Worm (Caenorhabditis elegans) whole organism, young adult: Measurements from ENCODE around the gene F52E1.14.

Experiments
- B0035.1 ChIP-seq: sonication (generic microtip); optimal IDR thresholded peaks from 2 replicates; lab custom pipeline; 2016; ENCODE audit warnings: missing genetic modification characterization, mild to moderate bottlenecking, missing compliant biosample characterization, missing genotype, missing genetic modification reagents
- F10E7.11 ChIP-seq: sonication (generic microtip); optimal IDR thresholded peaks from 2 replicates; lab custom pipeline; 2017; ENCODE audit warnings: mild to moderate bottlenecking, missing genetic modification characterization, moderate library complexity, missing compliant biosample characterization
- F23B12.7 ChIP-seq: sonication (generic microtip); optimal IDR thresholded peaks from 2 replicates; lab custom pipeline; 2017; ENCODE audit warnings: missing genetic modification characterization, mild to moderate bottlenecking, missing compliant biosample characterization, antibody characterized with exemption, moderate library complexity; ENCODE audit not compliant: insufficient read depth
- F33H1.4 ChIP-seq: fragments of 200-800 bp; sonication (Bioruptor generic); IDR thresholded peaks from 2 replicates; pipeline ENCODE4 v1.3.6; 2022; ENCODE audit warnings: missing genetic modification reagents, missing genetic modification characterization, missing compliant biosample characterization
- F37B4.10 ChIP-seq: fragments of 200-800 bp; sonication (Bioruptor generic); IDR thresholded peaks from 2 replicates; pipeline ENCODE4 v1.3.6; 2022; ENCODE audit warnings: missing genetic modification characterization, missing compliant biosample characterization
- F39B2.1 ChIP-seq: fragments of 200-800 bp; sonication (Bioruptor generic); IDR thresholded peaks from 2 replicates; pipeline ENCODE4 v1.3.6; 2022; ENCODE audit warnings: missing genetic modification reagents, missing genetic modification characterization, missing compliant biosample characterization
- T07F8.4 ChIP-seq: sonication (generic microtip); optimal IDR thresholded peaks from 2 replicates; lab custom pipeline; 2016; ENCODE audit warnings: mild to moderate bottlenecking, missing genetic modification characterization, moderate library complexity, missing compliant biosample characterization
- T26A5.8 ChIP-seq: sonication (generic microtip); optimal IDR thresholded peaks from 2 replicates; lab custom pipeline; 2016; ENCODE audit warnings: missing genetic modification characterization, missing compliant biosample characterization
- Y56A3A.18 ChIP-seq: fragments of 200-800 bp; sonication (Bioruptor generic); IDR thresholded peaks from 2 replicates; pipeline ENCODE4 v1.3.6; 2022; ENCODE audit warnings: missing genetic modification reagents, missing genetic modification characterization, missing compliant biosample characterization
- ama-1 ChIP-seq, 3 experiments: fragments of 150-350 bp in 1 of 3; sonication (generic microtip) in 2 of 3; optimal IDR thresholded peaks; 2 replicates each; lab custom pipeline; 2014 to 2018; ENCODE audit warnings: missing biosample characterization in 2 of 3, missing genetic modification characterization in 2 of 3, missing genetic modification reagents in 2 of 3
- athp-1 ChIP-seq: sonication (generic microtip); optimal IDR thresholded peaks from 2 replicates; lab custom pipeline; 2017; ENCODE audit warnings: mild to moderate bottlenecking, missing genetic modification characterization, missing compliant biosample characterization
- bed-2 ChIP-seq: fragments of 200-800 bp; sonication (Bioruptor generic); IDR thresholded peaks from 2 replicates; pipeline ENCODE4 v1.3.6; 2022; ENCODE audit warnings: missing genetic modification reagents, missing genetic modification characterization, missing compliant biosample characterization
- cebp-2 ChIP-seq: fragments of 200-800 bp; sonication (Bioruptor generic); IDR thresholded peaks from 2 replicates; pipeline ENCODE4 v1.3.6; 2022; ENCODE audit warnings: missing genetic modification characterization, missing compliant biosample characterization
- ceh-40 ChIP-seq: fragments of 200-800 bp; sonication (Bioruptor generic); IDR thresholded peaks from 2 replicates; pipeline ENCODE4 v1.3.6; 2022; ENCODE audit warnings: missing genetic modification characterization, missing compliant biosample characterization
- chd-7 ChIP-seq: sonication (generic microtip); optimal IDR thresholded peaks from 2 replicates; lab custom pipeline; 2016; ENCODE audit warnings: mild to moderate bottlenecking, missing genetic modification characterization, moderate library complexity, missing compliant biosample characterization
- dox-1 ChIP-seq: fragments of 200-800 bp; sonication (Bioruptor generic); IDR thresholded peaks from 2 replicates; pipeline ENCODE4 v1.3.6; 2022; ENCODE audit warnings: missing genetic modification reagents, missing genetic modification characterization, missing compliant biosample characterization
- dpl-1 ChIP-seq: fragments of 150-350 bp; optimal IDR thresholded peaks from 2 replicates; lab custom pipeline; 2014; ENCODE audit warnings: missing biosample characterization, missing genetic modification reagents, missing genetic modification characterization
- egl-18 ChIP-seq: fragments of 200-800 bp; sonication (Bioruptor generic); IDR thresholded peaks from 2 replicates; pipeline ENCODE4 v1.3.6; 2022; ENCODE audit warnings: missing genetic modification reagents, missing genetic modification characterization, missing compliant biosample characterization
- ekl-4 ChIP-seq: fragments of 200-800 bp; sonication (Bioruptor generic); IDR thresholded peaks from 2 replicates; pipeline ENCODE4 v1.3.6; 2022; ENCODE audit warnings: missing genetic modification reagents, missing genetic modification characterization, missing compliant biosample characterization
- hmg-1.2 ChIP-seq: fragments of 200-800 bp; sonication (Bioruptor generic); IDR thresholded peaks from 2 replicates; pipeline ENCODE4 v1.3.6; 2022; ENCODE audit warnings: missing genetic modification reagents, missing genetic modification characterization, missing compliant biosample characterization
- lag-1 ChIP-seq: fragments of 200-800 bp; sonication (Bioruptor generic); IDR thresholded peaks from 2 replicates; pipeline ENCODE4 v1.3.6; 2022; ENCODE audit warnings: missing genetic modification reagents, missing genetic modification characterization, missing compliant biosample characterization
- lin-26 ChIP-seq: fragments of 200-800 bp; sonication (Bioruptor generic); IDR thresholded peaks from 2 replicates; pipeline ENCODE4 v1.3.6; 2022; ENCODE audit warnings: missing genetic modification reagents, missing genetic modification characterization, missing compliant biosample characterization
- lir-1 ChIP-seq: fragments of 200-800 bp; sonication (Bioruptor generic); conservative IDR thresholded peaks from 2 replicates; pipeline ENCODE4 v1.3.6; 2022; ENCODE audit warnings: missing genetic modification reagents, missing genetic modification characterization, missing compliant biosample characterization
- lsl-1 ChIP-seq: fragments of 200-800 bp; sonication (Bioruptor generic); optimal IDR thresholded peaks from 2 replicates; lab custom pipeline; 2018; ENCODE audit warnings: mild to moderate bottlenecking, missing genetic modification characterization, moderate library complexity, missing compliant biosample characterization
- lsy-27 ChIP-seq: sonication (generic microtip); optimal IDR thresholded peaks from 2 replicates; lab custom pipeline; 2017; ENCODE audit warnings: missing genetic modification characterization, mild to moderate bottlenecking, missing compliant biosample characterization, antibody characterized with exemption, missing genotype, borderline replicate concordance; ENCODE audit not compliant: insufficient read depth
- madf-10 ChIP-seq: sonication (generic microtip); optimal IDR thresholded peaks from 2 replicates; lab custom pipeline; 2016; ENCODE audit warnings: mild to moderate bottlenecking, missing genetic modification characterization, missing compliant biosample characterization
- mel-28 ChIP-seq: sonication (generic microtip); optimal IDR thresholded peaks from 2 replicates; lab custom pipeline; 2016; ENCODE audit warnings: borderline replicate concordance, mild to moderate bottlenecking, missing genetic modification characterization, missing compliant biosample characterization
- nhr-179 ChIP-seq: sonication (generic microtip); optimal IDR thresholded peaks from 2 replicates; lab custom pipeline; 2016; ENCODE audit warnings: mild to moderate bottlenecking, missing genetic modification characterization, missing compliant biosample characterization
- nhr-27 ChIP-seq: fragments of 200-800 bp; sonication (Bioruptor generic); optimal IDR thresholded peaks from 2 replicates; lab custom pipeline; 2018; ENCODE audit warnings: mild to moderate bottlenecking, missing genetic modification characterization, moderate library complexity, missing compliant biosample characterization
- nhr-80 ChIP-seq: sonication (generic microtip); optimal IDR thresholded peaks from 2 replicates; lab custom pipeline; 2016; ENCODE audit warnings: missing genetic modification characterization, missing compliant biosample characterization
- pha-4 ChIP-seq: fragments of 150-350 bp; sonication (generic microtip); optimal IDR thresholded peaks from 2 replicates; lab custom pipeline; 2014; ENCODE audit warnings: missing biosample characterization, missing genetic modification reagents, missing genetic modification characterization
- rcor-1 ChIP-seq: fragments of 200-800 bp; sonication (Bioruptor generic); IDR thresholded peaks from 2 replicates; pipeline ENCODE4 v1.3.6; 2022; ENCODE audit warnings: missing genetic modification reagents, missing genetic modification characterization, missing compliant biosample characterization
- repo-1 ChIP-seq: sonication (generic microtip); optimal IDR thresholded peaks from 2 replicates; lab custom pipeline; 2017; ENCODE audit warnings: mild to moderate bottlenecking, missing genetic modification characterization, missing compliant biosample characterization
- snpc-1.1 ChIP-seq: sonication (generic microtip); optimal IDR thresholded peaks from 2 replicates; lab custom pipeline; 2017; ENCODE audit warnings: missing genetic modification characterization, mild to moderate bottlenecking, missing compliant biosample characterization, antibody characterized with exemption, moderate library complexity, missing genotype, missing genetic modification reagents; ENCODE audit not compliant: insufficient read depth
- somi-1 ChIP-seq: fragments of 200-800 bp; sonication (Bioruptor generic); optimal IDR thresholded peaks from 2 replicates; lab custom pipeline; 2018; ENCODE audit warnings: mild to moderate bottlenecking, missing genetic modification characterization, missing compliant biosample characterization
- tbp1 ChIP-seq: fragments of 200-800 bp; sonication (Bioruptor generic); optimal IDR thresholded peaks from 2 replicates; lab custom pipeline; 2018; ENCODE audit warnings: mild to moderate bottlenecking, missing genetic modification characterization, missing compliant biosample characterization
- tlf-1 ChIP-seq: fragments of 200-800 bp; sonication (Bioruptor generic); optimal IDR thresholded peaks from 2 replicates; lab custom pipeline; 2018; ENCODE audit warnings: mild to moderate bottlenecking, missing genetic modification characterization, missing compliant biosample characterization
- unc-62 ChIP-seq: fragments of 150-350 bp; optimal IDR thresholded peaks from 2 replicates; lab custom pipeline; 2014; ENCODE audit warnings: missing biosample characterization, missing genetic modification reagents, missing genetic modification characterization
- ztf-18 ChIP-seq: sonication (generic microtip); optimal IDR thresholded peaks from 2 replicates; lab custom pipeline; 2016; ENCODE audit warnings: missing genotype, mild to moderate bottlenecking, missing genetic modification characterization, missing compliant biosample characterization
- ztf-25 ChIP-seq: fragments of 200-800 bp; sonication (Bioruptor generic); IDR thresholded peaks from 2 replicates; pipeline ENCODE4 v1.3.6; 2022; ENCODE audit warnings: missing genetic modification reagents, missing genetic modification characterization, missing compliant biosample characterization

Gene F52E1.14

DNA sequence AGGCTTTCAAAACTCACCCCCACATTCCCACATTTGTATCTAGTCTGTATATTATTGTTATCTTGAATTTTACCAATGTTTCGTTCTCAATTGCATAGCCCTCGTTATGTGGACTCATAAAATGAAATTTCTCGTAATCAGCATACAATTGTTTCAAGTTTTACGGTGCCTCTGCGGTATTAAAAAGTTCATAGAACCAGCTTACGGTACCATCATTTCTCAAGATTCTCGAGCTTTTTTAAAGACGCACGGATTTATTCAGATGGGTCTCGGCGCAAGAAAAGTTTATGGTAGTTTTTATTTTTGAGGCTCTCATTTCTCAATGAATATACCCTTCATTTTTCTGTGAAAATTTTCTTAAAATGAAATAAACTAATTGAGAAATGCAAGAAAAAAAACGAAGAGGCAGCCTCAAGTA is 31.4 kb downstream of the F52E1.14 start (continued):
- TF ChIP-seq F33H1.4 (peak; percentile 69), ztf-18 (peak; percentile 55), egl-18 (no peak), tbp1 (GFP tag; lab: Kevin White, UChicago) (peak; percentile 47), lin-26 (peak; percentile 74), ama-1 (optimal IDR thresholded peaks at IDR 0.05; lab: Kevin White, UChicago) (no peak), ama-1 (GFP tag; optimal IDR thresholded peaks at IDR 0.05; lab: Kevin White, UChicago) (peak in 1 of 2 experiments; percentile 33), F37B4.10 (GFP tag; lab: Robert Waterston, UW) (no peak), Y56A3A.18 (0 out of 2 replicates have a peak, but pooled peaks have one; percentile 62), lsy-27 (tag; lab: Kevin White, UChicago) (no peak), T07F8.4 (tag; lab: Kevin White, UChicago) (no peak), T26A5.8 (tag; lab: Kevin White, UChicago) (no peak), somi-1 (GFP tag; lab: Kevin White, UChicago) (no peak), F10E7.11 (tag; lab: Kevin White, UChicago) (peak; percentile 54), snpc-1.1 (tag; lab: Kevin White, UChicago) (peak; percentile 30), F23B12.7 (tag; lab: Kevin White, UChicago) (no peak), rcor-1 (GFP tag; lab: Robert Waterston, UW) (peak; percentile 71), pha-4 (tag; lab: Kevin White, UChicago) (no peak), ceh-40 (GFP tag; lab: Robert Waterston, UW) (no peak), unc-62 (GFP tag; lab: Kevin White, UChicago) (no peak), cebp-2 (GFP tag; lab: Robert Waterston, UW) (0 out of 2 replicates have a peak, but pooled peaks have one; percentile 20), ztf-25 (GFP tag; lab: Robert Waterston, UW) (no peak), mel-28 (tag; lab: Kevin White, UChicago) (no peak), madf-10 (tag; lab: Kevin White, UChicago) (no peak), dpl-1 (no peak), tlf-1 (peak; percentile 83), lag-1 (GFP tag; lab: Robert Waterston, UW) (no peak), dox-1 (GFP tag; lab: Robert Waterston, UW) (0 out of 2 replicates have a peak, but pooled peaks have one; percentile 32), B0035.1 (tag; lab: Kevin White, UChicago) (peak; percentile 47), repo-1 (tag; lab: Kevin White, UChicago) (peak; percentile 27), F39B2.1 (GFP tag; lab: Robert Waterston, UW) (peak; percentile 65; the same call in 1 of the 2 replicates)
- TF ChIP-seq, all 124 proteins: peak for 53

DNA sequence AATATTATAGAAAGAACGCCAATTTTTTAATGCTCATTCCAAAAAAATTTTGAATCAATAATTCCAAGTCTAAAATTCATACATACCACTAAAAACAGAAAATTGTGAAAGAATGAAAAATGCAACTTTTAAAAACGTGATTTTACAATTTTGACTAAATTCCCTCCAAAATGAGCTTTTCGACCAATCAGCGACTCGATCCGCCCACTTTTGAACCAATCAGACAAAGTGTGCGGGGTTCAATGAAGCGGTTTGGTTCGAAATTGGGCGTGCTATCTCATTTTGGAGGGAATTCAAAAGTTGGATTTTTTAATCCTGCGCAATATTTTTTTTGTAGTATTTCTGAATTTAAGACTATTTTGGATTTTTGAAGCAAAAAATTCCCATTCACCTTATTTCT is 33.5 kb downstream of the F52E1.14 start:
- no peak for TF ChIP-seq bed-2
- TF ChIP-seq nhr-80 (tag; lab: Kevin White, UChicago), result no peak
- no peak for TF ChIP-seq ekl-4 (GFP tag; lab: Robert Waterston, UW)
- TF ChIP-seq lsl-1 (GFP tag; lab: Kevin White, UChicago), result no peak
- no peak for TF ChIP-seq F39B2.1 (GFP tag; lab: Robert Waterston, UW)
- no peak for TF ChIP-seq hmg-1.2 (GFP tag; lab: Robert Waterston, UW)
- TF ChIP-seq lir-1 (GFP tag; lab: Robert Waterston, UW), result no peak
- no peak for TF ChIP-seq mel-28 (tag; lab: Kevin White, UChicago)
- no peak for TF ChIP-seq nhr-27 (tag; lab: Kevin White, UChicago)
- no peak for TF ChIP-seq nhr-179
- no peak for TF ChIP-seq athp-1 (tag; lab: Kevin White, UChicago)
- TF ChIP-seq F37B4.10 (GFP tag; lab: Robert Waterston, UW), result no peak
- no peak for TF ChIP-seq chd-7
